Fruit fly (Drosophila melanogaster): ENCODE measurements around the gene Rpt2.

Rpt2 gene

dm6 chr3R:23887096-23887421 lies 44.3 kb downstream of the Rpt2 start (continued):
- TF ChIP-seq CG13894 (tag; optimal IDR thresholded peaks at IDR 0.05) (peak; percentile 38), CG18011 (GFP tag; optimal IDR thresholded peaks at IDR 0.05) (peak; percentile 40), Vsx1 (GFP tag; optimal IDR thresholded peaks at IDR 0.05) (peak; percentile 79), vnd (GFP tag; IDR thresholded peaks at IDR 0.05; ENCODE audit: partially characterized antibody) (no peak), CG33213 (GFP tag; optimal IDR thresholded peaks at IDR 0.05) (no peak), Awh (GFP tag; IDR thresholded peaks at IDR 0.05) (peak; percentile 96), CG15601 (tag; optimal IDR thresholded peaks at IDR 0.05) (peak; percentile 96), CG4404 (GFP tag; IDR thresholded peaks at IDR 0.05) (peak; percentile 94), hbn (GFP tag; IDR thresholded peaks at IDR 0.05; ENCODE audit: partially characterized antibody) (no peak), bcd (GFP tag; optimal IDR thresholded peaks at IDR 0.05) (peak; percentile 89), tin (GFP tag; optimal IDR thresholded peaks at IDR 0.05) (peak; percentile 92), bigmax (GFP tag; optimal IDR thresholded peaks at IDR 0.05) (no peak), CG7928 (GFP tag; optimal IDR thresholded peaks at IDR 0.05) (peak; percentile 15), Hr39 (optimal IDR thresholded peaks at IDR 0.05) (no peak), ssp (GFP tag; IDR thresholded peaks at IDR 0.05) (peak; percentile 89), gfzf (GFP tag; optimal IDR thresholded peaks at IDR 0.05) (no peak), CG12104 (GFP tag; optimal IDR thresholded peaks at IDR 0.05) (peak; percentile 88), CG17359 (tag; optimal IDR thresholded peaks at IDR 0.05) (peak; percentile 95), CG3726 (GFP tag; IDR thresholded peaks at IDR 0.05) (peak; percentile 88), cas (GFP tag; IDR thresholded peaks at IDR 0.05) (peak; percentile 23; the same call in 1 of the 2 replicates), odd (GFP tag; optimal IDR thresholded peaks at IDR 0.05) (peak; percentile 73), CG10959 (GFP tag; IDR thresholded peaks at IDR 0.05) (peak; percentile 97), gsb-n (tag; optimal IDR thresholded peaks at IDR 0.05) (peak; percentile 98), Usf (GFP tag; optimal IDR thresholded peaks at IDR 0.05) (peak; percentile 73), CG6854 (GFP tag; optimal IDR thresholded peaks at IDR 0.05) (peak; percentile 69), CG6254 (GFP tag; optimal IDR thresholded peaks at IDR 0.05) (peak; percentile 91), gcm (GFP tag; optimal IDR thresholded peaks at IDR 0.05) (peak; percentile 96), Gsc (GFP tag; IDR thresholded peaks at IDR 0.05) (peak; percentile 82), ATbp (GFP tag; optimal IDR thresholded peaks at IDR 0.05) (peak; percentile 90), dm (GFP tag; optimal IDR thresholded peaks at IDR 0.05) (peak; percentile 17), pan (optimal IDR thresholded peaks at IDR 0.05) (no peak), pan (GFP tag; optimal IDR thresholded peaks at IDR 0.05 in 1 of 2, IDR thresholded peaks at IDR 0.05 in 1 of 2) (peak in 1 of 2 experiments; percentile 90), mam (GFP tag; optimal IDR thresholded peaks at IDR 0.05) (peak; percentile 36), Dip2 (GFP tag; IDR thresholded peaks at IDR 0.05) (no peak), CG10366 (GFP tag; IDR thresholded peaks at IDR 0.05) (peak; percentile 93), CG1233 (GFP tag; optimal IDR thresholded peaks at IDR 0.05) (peak; percentile 93), chif (GFP tag; optimal IDR thresholded peaks at IDR 0.05) (peak; percentile 38 to 72), Xbp1 (GFP tag; optimal IDR thresholded peaks at IDR 0.05) (peak; percentile 92), CG14667 (GFP tag; IDR thresholded peaks at IDR 0.05) (peak; percentile 93), CG7786 (GFP tag; optimal IDR thresholded peaks at IDR 0.05) (no peak), Chrac-16 (GFP tag; optimal IDR thresholded peaks at IDR 0.05) (peak; percentile 92), btn (GFP tag; optimal IDR thresholded peaks at IDR 0.05) (peak; percentile 12), gsb (GFP tag; IDR thresholded peaks at IDR 0.05) (peak; percentile 72), Pdp1 (GFP tag; optimal IDR thresholded peaks at IDR 0.05) (peak; percentile 52 to 69), trh (GFP tag; optimal IDR thresholded peaks at IDR 0.05) (peak; percentile 86), sens (GFP tag) (peak; percentile 96), HmgZ (tag; optimal IDR thresholded peaks at IDR 0.05) (peak; percentile 80), CG7987 (GFP tag; optimal IDR thresholded peaks at IDR 0.05) (peak; percentile 56), CG12236 (GFP tag; optimal IDR thresholded peaks at IDR 0.05) (peak; percentile 11), tx (GFP tag; optimal IDR thresholded peaks at IDR 0.05) (no peak), CG5953 (GFP tag; IDR thresholded peaks at IDR 0.05) (peak; percentile 81), CTCF (GFP tag; optimal IDR thresholded peaks at IDR 0.05) (peak; percentile 47), CG12942 (GFP tag; optimal IDR thresholded peaks at IDR 0.05) (peak; percentile 84)

Measured in whole organism, embryonic.